Fruit fly (Drosophila melanogaster) whole organism, pupa: ENCODE data around the gene CG2124.

Source experiments
- CG10348 ChIP-seq: fragments of 200-800 bp; sonication (Bioruptor generic); IDR thresholded peaks from 2 replicates; pipeline ENCODE4 v1.3.6; 2022; ENCODE audit warnings: missing biosample characterization, missing genetic modification characterization
- CG15710 ChIP-seq: fragments of 200-800 bp; sonication (Bioruptor generic); optimal IDR thresholded peaks from 2 replicates; lab custom pipeline; 2018; ENCODE audit warnings: missing biosample characterization, mild to moderate bottlenecking, missing genetic modification characterization, moderate library complexity
- CG17806 ChIP-seq: fragments of 200-800 bp; sonication (Bioruptor generic); optimal IDR thresholded peaks from 2 replicates; lab custom pipeline; 2018; ENCODE audit warnings: missing biosample characterization, mild to moderate bottlenecking, missing genetic modification characterization, moderate library complexity
- CG32121 ChIP-seq: fragments of 200-800 bp; sonication (Bioruptor generic); IDR thresholded peaks from 2 replicates; pipeline ENCODE4 v1.3.6; 2022; ENCODE audit warnings: missing biosample characterization, missing genetic modification characterization
- EcR ChIP-seq: fragments of 200-800 bp; sonication (Bioruptor generic); optimal IDR thresholded peaks from 3 replicates; lab custom pipeline; 2019; ENCODE audit warnings: missing biosample characterization, missing genetic modification characterization, mild to moderate bottlenecking, moderate library complexity, missing genetic modification reagents
- Ets98B ChIP-seq: fragments of 200-800 bp; sonication (Bioruptor generic); IDR thresholded peaks from 2 replicates; pipeline ENCODE4 v1.3.6; 2022; ENCODE audit warnings: missing biosample characterization, missing genetic modification characterization
- Pif1B ChIP-seq: fragments of 200-800 bp; sonication (Bioruptor generic); optimal IDR thresholded peaks from 3 replicates; lab custom pipeline; 2016; ENCODE audit warnings: missing biosample characterization, missing genetic modification characterization
- rn ChIP-seq: fragments of 200-800 bp; sonication (Bioruptor generic); IDR thresholded peaks from 2 replicates; pipeline ENCODE4 v1.3.6; 2022; ENCODE audit warnings: missing biosample characterization, missing genetic modification characterization

- TF ChIP-seq CG15710 (tag; lab: Kevin White, UChicago) (peak; percentile 67), CG17806 (peak; percentile 70), CG32121 (GFP tag; lab: Robert Waterston, UW) (peak; percentile 78), Pif1B (GFP tag; lab: Kevin White, UChicago) (peak; percentile 91), rn (GFP tag; lab: Robert Waterston, UW) (peak; percentile 74), CG10348 (GFP tag; lab: Robert Waterston, UW) (no peak), EcR (no peak), Ets98B (GFP tag; lab: Robert Waterston, UW) (peak; percentile 76)
These were observed 38.5 kb upstream of the CG2124 start for dm6 chrX:10557432-10557831.
